Fruit fly (Drosophila melanogaster) whole organism, adult: ENCODE results near the gene CG31122.

Experiments
- CG14711 ChIP-seq: fragments of 200-800 bp; sonication (Bioruptor generic); optimal IDR thresholded peaks from 2 replicates; lab custom pipeline; 2018; ENCODE audit warnings: missing biosample characterization, mild to moderate bottlenecking, missing genetic modification characterization, moderate library complexity
- CG33017 ChIP-seq: fragments of 200-800 bp; sonication (Bioruptor generic); optimal IDR thresholded peaks from 2 replicates; lab custom pipeline; 2018; ENCODE audit warnings: missing biosample characterization, mild to moderate bottlenecking, missing genetic modification characterization, moderate library complexity
- CG5204 ChIP-seq: fragments of 200-800 bp; sonication (Bioruptor generic); optimal IDR thresholded peaks from 2 replicates; lab custom pipeline; 2016; ENCODE audit warnings: missing biosample characterization, missing genetic modification characterization
- CG7045 ChIP-seq: fragments of 200-800 bp; sonication (Bioruptor generic); optimal IDR thresholded peaks from 2 replicates; lab custom pipeline; 2017; ENCODE audit warnings: missing biosample characterization, mild to moderate bottlenecking, missing genetic modification characterization
- ovo ChIP-seq: fragments of 200-800 bp; sonication (Bioruptor generic); optimal IDR thresholded peaks from 2 replicates; lab custom pipeline; 2016; ENCODE audit warnings: missing biosample characterization, missing genetic modification characterization
- pad ChIP-seq: fragments of 200-800 bp; sonication (Bioruptor generic); optimal IDR thresholded peaks from 3 replicates; lab custom pipeline; 2017; ENCODE audit warnings: missing biosample characterization, missing genetic modification characterization, mild to moderate bottlenecking, moderate library complexity, missing genetic modification reagents

dm6 chr3R:18385593-18385992, 27.1 kb downstream of the CG31122 start, which contains the start of gene cona:
- TF ChIP-seq pad (GFP tag; lab: Kevin White, UChicago) (no peak), CG5204 (GFP tag; lab: Kevin White, UChicago) (no peak), ovo (GFP tag; lab: Kevin White, UChicago) (no peak), CG33017 (no peak), CG14711 (tag; lab: Kevin White, UChicago) (no peak), CG7045 (GFP tag; lab: Kevin White, UChicago) (no peak)
